Fruit fly (Drosophila melanogaster) whole organism, prepupa: ENCODE data around the gene CG32486.

Source experiments
- CG11294 ChIP-seq: fragments of 200-800 bp; sonication (Bioruptor generic); IDR thresholded peaks from 2 replicates; pipeline ENCODE4 v1.3.6; 2022; ENCODE audit warnings: missing biosample characterization, missing genetic modification characterization
- CG6163 ChIP-seq: fragments of 200-800 bp; sonication (Bioruptor generic); IDR thresholded peaks from 3 replicates; pipeline ENCODE4 v1.3.6; 2022; ENCODE audit warnings: missing biosample characterization, missing genetic modification characterization
- Eip93F ChIP-seq: fragments of 200-800 bp; sonication (Bioruptor generic); optimal IDR thresholded peaks from 2 replicates; lab custom pipeline; 2016; ENCODE audit warnings: missing biosample characterization, mild to moderate bottlenecking, missing genetic modification characterization
- Lpt ChIP-seq: fragments of 200-800 bp; sonication (Bioruptor generic); optimal IDR thresholded peaks from 3 replicates; lab custom pipeline; 2016; ENCODE audit warnings: missing biosample characterization, missing genetic modification characterization
- Smox ChIP-seq: fragments of 200-800 bp; sonication (Bioruptor generic); optimal IDR thresholded peaks from 3 replicates; lab custom pipeline; 2016; ENCODE audit warnings: missing biosample characterization, missing genetic modification characterization
- Sox15 ChIP-seq: fragments of 200-800 bp; sonication (Bioruptor generic); optimal IDR thresholded peaks from 3 replicates; lab custom pipeline; 2016; ENCODE audit warnings: missing biosample characterization, missing genetic modification characterization
- achi ChIP-seq: fragments of 200-800 bp; sonication (Bioruptor generic); optimal IDR thresholded peaks from 3 replicates; lab custom pipeline; 2016; ENCODE audit warnings: missing biosample characterization, missing genetic modification characterization

DNA sequence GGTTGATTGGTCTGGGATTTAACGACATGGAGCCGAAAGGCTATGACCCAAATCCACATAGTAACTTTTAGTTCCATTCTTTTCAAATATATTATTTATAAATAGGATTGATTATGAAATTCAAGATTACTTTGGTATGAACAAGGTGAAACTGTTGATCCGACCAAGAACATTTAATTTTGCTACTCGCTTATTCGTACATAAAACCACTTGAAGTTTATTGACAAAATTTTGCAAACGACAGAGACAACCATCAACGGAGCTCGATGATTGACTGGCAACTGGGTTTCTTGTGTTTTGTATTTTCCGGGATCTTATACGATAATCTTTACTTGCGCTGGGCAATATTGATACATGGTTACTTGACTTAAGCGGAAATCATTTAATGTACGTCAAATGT is 43.7 kb upstream of the CG32486 start, which contains the start of gene CG45067:
- TF ChIP-seq Sox15 (no peak), CG11294 (GFP tag; lab: Robert Waterston, UW) (no peak), CG6163 (GFP tag; lab: Robert Waterston, UW) (no peak), Lpt (no peak), Eip93F (GFP tag; lab: Kevin White, UChicago) (no peak), achi (GFP tag; lab: Kevin White, UChicago) (no peak), Smox (no peak)
